Fruit fly (Drosophila melanogaster): Measurements from ENCODE around the gene ds.

dm6 chr2L:705216-705615, 9.6 kb downstream of the ds start:
- TF ChIP-seq ttk (optimal IDR thresholded peaks at IDR 0.05), result no peak
- TF ChIP-seq Myc (optimal IDR thresholded peaks at IDR 0.05), result no peak
- no peak for TF ChIP-seq insv (optimal IDR thresholded peaks at IDR 0.05)
- no peak for TF ChIP-seq h (optimal IDR thresholded peaks at IDR 0.05)
- no peak for TF ChIP-seq Sin3A (optimal IDR thresholded peaks at IDR 0.05)
- no peak for TF ChIP-seq psq (optimal IDR thresholded peaks at IDR 0.05)

All from Kc167 (cell line).